Worm (Caenorhabditis elegans) whole organism, L2 larva: ENCODE data around the gene ing-3.

ENCODE experiments used
- snpc-4 ChIP-seq: fragments of 150-350 bp; optimal IDR thresholded peaks from 2 replicates; lab custom pipeline; 2014; ENCODE audit warnings: missing biosample characterization, missing genetic modification characterization
- unc-39 ChIP-seq: fragments of 150-350 bp; optimal IDR thresholded peaks from 2 replicates; lab custom pipeline; 2014; ENCODE audit warnings: missing biosample characterization, missing genetic modification characterization

- TF ChIP-seq unc-39 (no peak), snpc-4 (tag; lab: Kevin White, UChicago) (no peak)
These were observed 17.5 kb upstream of the ing-3 start for ce11 chrII:13858352-13858751.
